Fruit fly (Drosophila melanogaster) whole organism, larva: ENCODE measurements around the gene ATPsynbetaL.

Experiments
- noc ChIP-seq: fragments of 200-800 bp; sonication (Bioruptor generic); optimal IDR thresholded peaks from 3 replicates; lab custom pipeline; 2019; ENCODE audit warnings: missing biosample characterization, mild to moderate bottlenecking, missing genetic modification characterization, moderate library complexity

ATPsynbetaL gene

DNA sequence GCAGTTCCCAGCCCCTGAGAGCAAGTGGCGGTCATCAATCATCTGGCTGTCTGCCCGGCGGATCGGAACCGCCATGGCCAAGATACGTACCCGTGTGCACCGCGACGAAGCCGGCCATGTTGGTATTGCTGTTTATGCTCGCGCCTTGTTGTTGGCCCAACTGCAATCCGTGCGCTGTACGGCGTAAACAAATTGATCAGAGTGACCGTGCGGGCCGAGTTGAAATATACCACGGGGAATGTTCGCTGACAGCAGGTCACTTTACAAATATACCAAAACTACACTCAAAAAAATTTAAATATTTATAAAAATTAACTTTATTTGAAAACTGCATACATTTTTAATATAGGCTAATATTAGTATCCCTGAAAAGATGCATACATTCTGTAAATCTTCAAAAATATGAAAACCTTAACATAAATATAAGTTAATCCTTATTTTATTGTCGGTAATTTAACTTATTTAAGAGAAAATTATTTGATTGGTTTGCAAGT, 10.3 kb upstream of the ATPsynbetaL start, which contains the start of gene Tasp1:
Gene Tasp1, minus strand, starts transcription at position 203 of the 494 bp plus-strand sequence.
- no peak for TF ChIP-seq noc (tag; lab: Kevin White, UChicago)

DNA sequence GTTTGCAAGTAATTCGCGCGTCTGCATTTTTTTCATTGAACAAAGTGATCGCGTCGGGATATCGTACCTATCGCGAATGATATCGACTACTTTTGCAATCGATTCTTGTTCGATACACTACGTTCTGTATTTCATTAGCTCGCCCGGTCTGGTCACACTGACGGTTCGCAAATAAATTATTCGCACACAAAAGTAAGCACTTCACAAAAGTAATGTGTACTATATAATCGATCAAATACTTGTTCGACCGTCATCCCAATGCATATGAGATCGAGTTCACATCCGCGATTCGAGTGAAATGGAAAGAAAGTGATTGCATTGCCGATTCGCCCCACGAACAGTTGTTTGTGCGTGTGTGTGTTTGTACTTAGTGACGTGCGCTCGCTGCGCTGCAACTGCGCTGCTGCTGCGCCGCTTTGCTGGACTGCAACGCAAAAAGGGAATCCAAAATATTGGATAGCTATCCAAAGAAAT, 7.3 kb upstream of the ATPsynbetaL start, which contains the start of the genes CG5235 and ClC-c:
Gene CG5235, minus strand, starts transcription at position 63 of the 474 bp plus-strand sequence.
Gene ClC-c, plus strand, starts transcription at position 125 of the 474 bp plus-strand sequence.
- peak; percentile 39 for TF ChIP-seq noc (tag; lab: Kevin White, UChicago)

DNA sequence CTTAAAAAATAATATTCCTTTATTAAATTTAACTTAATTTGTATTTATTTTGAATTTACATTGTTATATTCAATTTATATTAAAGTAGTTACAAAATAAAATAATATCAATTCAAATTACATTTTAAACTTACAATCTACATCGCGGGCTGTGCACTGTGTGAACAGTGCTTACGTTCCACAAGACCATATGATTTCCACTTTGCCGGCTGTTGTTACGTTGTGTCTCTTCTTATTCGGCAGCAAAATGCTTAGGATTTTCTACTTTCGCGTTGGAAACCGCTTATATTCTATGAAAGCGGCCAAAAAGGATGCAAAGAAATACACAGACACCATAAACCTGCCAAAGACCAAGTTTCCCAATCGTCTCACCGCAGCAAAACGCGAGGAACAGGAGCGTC, 2.4 kb downstream of the ATPsynbetaL start, which contains the start of gene IleRS-m:
Gene IleRS-m, plus strand, starts transcription at position 222 of the 400 bp plus-strand sequence.
- TF ChIP-seq noc (tag; lab: Kevin White, UChicago): no peak

DNA sequence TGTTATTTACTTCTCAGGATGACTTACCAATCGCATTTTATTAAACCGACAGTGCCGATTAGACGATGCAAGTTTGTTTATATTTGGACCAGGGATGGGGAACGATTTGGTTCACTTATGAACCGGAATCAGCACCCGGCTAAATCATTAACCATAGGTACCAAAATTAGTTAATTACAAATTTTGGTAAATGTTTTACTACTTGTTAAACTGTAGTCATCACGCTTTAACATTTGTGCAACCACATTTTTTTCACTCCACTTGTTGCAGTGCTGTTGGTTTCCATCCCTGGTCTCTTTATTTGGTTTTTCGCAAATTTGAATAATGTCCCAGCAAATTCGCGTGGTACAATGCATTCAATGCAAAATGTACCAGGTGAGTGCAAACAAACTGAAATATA, 7.9 kb downstream of the ATPsynbetaL start, which contains the start of the genes IntS9 and CG43295:
Gene IntS9, minus strand, starts transcription at position 100 of the 400 bp plus-strand sequence.
Gene CG43295, plus strand, starts transcription at position 325 of the 400 bp plus-strand sequence.
- TF ChIP-seq noc (tag; lab: Kevin White, UChicago): no peak

DNA sequence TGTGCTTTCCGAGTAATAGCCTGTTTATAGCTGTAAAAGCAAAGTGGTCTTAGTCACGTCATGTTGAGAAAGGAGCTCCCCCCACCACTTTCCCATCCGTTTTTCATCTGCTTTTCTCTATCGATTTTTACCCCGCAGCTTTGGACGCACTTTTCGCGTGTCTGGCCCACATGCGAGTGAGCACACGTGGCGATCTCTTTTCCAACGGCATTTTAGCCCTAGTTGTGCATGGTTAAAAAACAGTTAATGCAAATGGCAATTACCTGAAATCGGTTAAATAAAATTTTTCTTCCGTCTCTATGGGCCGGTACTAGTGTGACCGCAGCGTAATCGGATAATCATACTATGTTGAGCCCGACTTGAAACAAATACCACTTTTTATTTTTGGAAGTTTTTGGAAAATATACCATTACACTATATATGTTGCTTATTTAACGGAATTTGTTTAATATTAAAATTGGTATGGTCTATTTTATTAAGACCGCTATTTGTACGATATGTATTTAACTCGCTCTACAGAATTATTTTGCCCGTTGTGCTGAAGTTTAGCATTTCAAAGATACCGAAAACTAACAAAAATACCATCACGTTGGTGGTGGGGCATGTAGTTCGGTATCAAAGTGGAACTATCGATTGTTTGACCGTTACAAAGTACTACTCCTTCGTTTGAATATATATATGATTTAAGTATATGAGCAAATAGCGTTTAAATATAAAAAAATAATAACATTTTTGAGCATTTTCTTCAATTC, 14.6 kb downstream of the ATPsynbetaL start, which contains the start of gene Zn72D:
Gene Zn72D, minus strand, starts transcription at position 558 of the 752 bp plus-strand sequence.
- TF ChIP-seq noc (tag; lab: Kevin White, UChicago): no peak

DNA sequence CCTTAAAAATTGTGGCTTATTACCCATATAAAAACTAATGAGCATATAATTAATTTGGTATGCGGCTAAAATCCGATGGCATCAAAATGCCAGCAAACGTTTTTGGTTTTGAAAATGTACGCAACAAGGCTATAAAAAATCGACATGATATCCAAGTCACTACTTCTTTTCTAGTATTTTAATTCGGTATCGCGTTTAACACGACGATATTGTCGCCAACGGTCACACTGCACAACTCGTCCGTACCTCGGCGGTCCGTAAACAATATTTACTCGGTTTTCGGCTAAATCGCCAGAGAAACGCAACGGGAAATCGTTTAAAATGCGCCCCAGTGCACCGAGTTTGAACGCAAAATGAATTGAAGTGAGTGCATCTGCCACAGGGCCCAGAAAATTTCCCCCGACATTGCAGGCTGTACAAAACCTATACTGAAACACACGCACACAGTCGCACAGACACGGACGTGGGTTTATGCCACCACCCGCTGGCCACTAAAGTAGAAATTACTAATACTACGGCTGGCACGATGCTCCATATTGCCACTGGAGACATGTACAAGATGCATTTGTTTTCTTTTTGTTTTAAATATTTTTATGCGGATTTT, 15.5 kb downstream of the ATPsynbetaL start, which contains the start of gene Taf4:
Gene Taf4, plus strand, starts transcription at position 210 of the 604 bp plus-strand sequence.
- no peak for TF ChIP-seq noc (tag; lab: Kevin White, UChicago)

DNA sequence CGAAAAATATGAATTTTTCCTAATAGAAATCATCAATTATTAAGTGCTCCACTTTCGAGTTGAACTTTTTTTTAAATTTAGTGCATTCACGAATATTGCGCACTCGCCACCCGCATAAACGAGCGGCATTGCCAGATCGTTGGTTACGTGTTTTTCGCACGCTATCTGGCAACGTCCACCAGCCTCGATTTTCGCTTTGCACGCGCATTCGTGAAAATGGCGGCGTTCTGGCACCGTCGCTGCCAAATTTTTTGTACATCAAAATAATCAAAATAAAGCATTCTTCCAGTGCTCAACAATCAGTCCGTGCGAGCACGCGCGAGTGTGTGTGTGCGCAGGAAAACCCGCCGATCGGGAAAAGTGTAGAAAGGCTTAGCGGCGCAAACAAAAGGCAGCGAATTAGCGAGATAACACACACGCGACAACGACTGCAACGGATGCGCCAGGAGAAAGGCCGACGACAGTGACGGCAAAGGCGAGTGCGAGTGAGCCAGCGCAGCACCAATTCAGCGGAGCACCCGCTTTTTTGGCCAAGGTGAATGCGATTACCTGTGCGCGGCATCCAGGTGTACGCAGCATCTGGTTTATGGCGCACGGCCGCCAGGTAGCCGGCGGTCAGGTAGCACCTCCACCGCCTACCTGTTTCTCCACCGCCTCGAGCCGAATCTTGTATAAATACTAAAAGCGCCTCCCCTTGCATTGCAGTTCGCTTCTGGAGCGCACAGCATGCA, 16.1 kb downstream of the ATPsynbetaL start:
- no peak for TF ChIP-seq noc (tag; lab: Kevin White, UChicago)

DNA sequence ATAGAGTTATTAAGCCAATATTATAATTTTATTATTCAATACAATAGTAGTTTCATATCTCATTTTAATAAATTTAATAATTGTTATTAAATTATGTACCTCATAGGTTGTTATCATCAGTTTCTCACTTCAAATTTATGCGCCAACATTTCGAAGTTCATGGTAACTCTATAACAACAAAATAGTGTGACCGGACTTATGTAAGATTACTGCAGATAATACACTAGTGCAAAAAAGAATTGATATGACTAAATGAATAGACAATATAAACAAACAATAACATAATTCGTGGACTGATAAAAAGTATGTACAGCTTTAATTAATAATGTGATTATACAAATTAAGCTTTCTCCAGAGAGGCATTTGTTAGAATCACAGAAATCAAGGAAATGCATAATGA, 24.2 kb downstream of the ATPsynbetaL start, which contains the start of gene Strump:
Gene Strump, plus strand, starts transcription at position 212 of the 400 bp plus-strand sequence.
- no peak for TF ChIP-seq noc (tag; lab: Kevin White, UChicago)

DNA sequence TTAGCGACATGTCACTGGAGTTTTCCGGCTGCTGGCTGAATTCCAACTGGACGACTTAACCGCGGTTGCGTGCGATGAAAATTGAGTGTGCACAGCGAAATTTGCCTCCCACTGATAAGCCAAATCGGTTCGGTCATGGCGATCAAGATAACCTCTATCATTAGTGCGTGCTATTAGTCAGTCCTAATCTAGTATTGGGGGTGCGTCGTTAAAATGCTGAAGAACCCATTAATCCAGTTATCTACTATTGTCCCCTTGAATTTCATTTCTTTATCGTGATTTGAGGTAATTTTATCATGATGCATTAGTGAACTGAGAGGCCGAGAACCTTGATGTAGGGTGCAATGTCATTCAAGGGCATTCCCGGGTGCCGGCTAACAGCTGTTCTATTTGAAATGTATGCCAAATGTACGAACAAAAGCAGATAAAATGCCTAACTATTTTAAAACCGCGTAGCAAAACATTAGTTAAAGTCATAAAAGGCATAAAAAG, 30.9 kb downstream of the ATPsynbetaL start, which contains the start of gene Pgm1:
Gene Pgm1, minus strand, starts transcription at position 51 of the 492 bp plus-strand sequence.
- TF ChIP-seq noc (tag; lab: Kevin White, UChicago): peak; percentile 87

DNA sequence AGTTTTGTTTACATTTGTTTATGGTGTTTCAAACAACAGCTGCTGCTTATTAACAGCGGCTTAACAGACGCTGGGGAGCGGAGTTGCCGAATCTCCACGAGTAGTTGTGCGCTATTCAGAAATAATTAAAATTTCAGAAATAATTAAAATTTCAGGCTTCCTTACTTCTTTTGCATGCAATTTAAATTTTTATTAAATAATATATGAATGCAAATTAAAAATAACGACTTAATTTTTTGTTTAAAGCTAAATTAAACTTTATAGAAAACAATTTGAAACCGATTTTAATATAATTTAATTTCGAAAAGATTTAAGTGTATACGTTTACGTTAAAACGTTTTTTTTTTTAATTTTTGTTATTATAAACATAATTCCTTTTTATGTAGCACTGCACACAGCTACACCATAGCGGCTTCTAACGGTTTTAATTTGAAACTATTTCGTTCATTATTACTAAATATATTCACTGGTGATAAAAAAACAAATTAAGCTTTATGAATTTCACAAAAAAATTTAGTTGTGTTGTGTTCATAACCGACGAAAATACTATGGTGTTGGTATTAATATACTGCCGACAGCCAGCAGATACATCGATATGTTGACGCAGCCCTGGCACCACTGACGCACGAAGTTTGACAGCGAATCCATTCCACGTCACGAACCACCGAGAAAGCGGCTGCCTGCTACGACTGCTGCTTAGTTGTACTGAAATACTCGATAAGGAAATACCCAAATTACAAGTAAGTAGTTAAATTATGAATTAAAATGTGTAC, 31.5 kb downstream of the ATPsynbetaL start, which contains the start of gene SsRbeta:
Gene SsRbeta, plus strand, starts transcription at position 645 of the 773 bp plus-strand sequence.
- TF ChIP-seq noc (tag; lab: Kevin White, UChicago): no peak

DNA sequence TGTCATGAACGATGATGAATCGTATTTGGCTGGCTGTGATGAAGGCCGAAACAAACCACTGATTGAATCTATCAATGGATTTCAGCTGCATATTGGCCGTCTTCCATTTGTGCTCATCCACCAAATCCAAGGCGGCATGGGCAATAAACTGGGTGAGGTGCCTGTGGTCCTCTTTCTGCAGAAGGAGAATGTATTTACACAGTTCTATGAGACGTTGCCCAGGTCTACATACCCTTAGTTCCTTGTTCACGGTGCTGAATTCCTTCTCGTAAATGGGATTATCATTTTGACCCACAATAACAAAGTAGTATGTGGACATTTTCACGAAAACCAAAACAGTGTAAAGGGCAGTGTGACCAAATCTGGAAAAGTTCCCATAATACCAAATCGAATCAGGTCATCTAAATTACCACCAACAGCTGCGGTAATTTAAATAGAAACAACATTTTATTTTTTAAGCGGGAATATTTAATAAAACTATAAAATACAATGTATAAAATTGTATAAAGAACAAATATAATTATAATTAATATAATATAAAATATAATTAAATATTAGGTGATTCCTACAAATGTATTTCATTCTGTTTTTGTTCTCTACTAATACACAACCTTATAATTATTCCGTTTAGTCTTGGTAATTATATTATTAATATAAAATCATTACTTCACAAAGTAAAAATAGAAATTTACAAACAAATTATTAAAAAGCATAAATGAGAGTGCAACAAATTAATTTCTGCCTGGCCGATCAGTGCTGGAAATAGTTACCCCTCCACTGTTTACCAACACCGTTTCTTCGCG, 33.8 kb downstream of the ATPsynbetaL start, which contains the start of the genes Trs20 and elg1:
Gene Trs20, minus strand, starts transcription at position 369 of the 803 bp plus-strand sequence.
Gene elg1, plus strand, starts transcription at position 765 of the 803 bp plus-strand sequence.
- TF ChIP-seq noc (tag; lab: Kevin White, UChicago): peak; percentile 43

DNA sequence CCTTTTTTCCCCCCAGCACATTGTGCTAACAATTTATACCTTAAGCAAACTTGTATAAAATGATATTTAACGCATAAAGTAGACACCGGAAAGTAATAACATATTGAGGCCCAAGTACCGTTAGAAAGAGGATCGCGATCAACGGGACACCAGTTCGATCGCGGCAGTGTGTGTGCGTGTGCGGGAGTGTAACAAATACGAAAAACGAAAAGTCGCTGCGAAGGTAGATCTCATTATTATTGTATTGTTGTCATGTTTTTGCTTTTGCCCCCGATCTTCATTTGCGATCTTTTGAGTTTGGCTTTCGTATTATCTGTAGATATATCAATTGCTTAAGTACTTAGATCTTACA, 34.4 kb downstream of the ATPsynbetaL start:
- TF ChIP-seq noc (tag; lab: Kevin White, UChicago): no peak
